Fruit fly (Drosophila melanogaster) whole organism, wandering third instar larva: ENCODE results near the gene Delta.
A peak's percentile ranks its signal among the peaks of the same experiment; 100 is the strongest.

ENCODE experiments used
- CG9705 ChIP-seq: fragments of 200-800 bp; sonication (Bioruptor generic); optimal IDR thresholded peaks from 2 replicates; lab custom pipeline; 2018; ENCODE audit warnings: missing biosample characterization, mild to moderate bottlenecking, missing genetic modification characterization
- CrebA ChIP-seq: fragments of 200-800 bp; sonication (Bioruptor generic); optimal IDR thresholded peaks from 2 replicates; lab custom pipeline; 2016; ENCODE audit warnings: missing biosample characterization, mild to moderate bottlenecking, missing genetic modification characterization, borderline replicate concordance
- Dfd ChIP-seq: fragments of >200 bp; optimal IDR thresholded peaks from 2 replicates; lab custom pipeline; 2017; ENCODE audit warnings: missing biosample characterization, missing genetic modification characterization
- GATAd ChIP-seq: sonication (Bioruptor generic); optimal IDR thresholded peaks from 2 replicates; lab custom pipeline; 2016; ENCODE audit warnings: missing biosample characterization, missing genetic modification characterization
- HLH106 ChIP-seq: fragments of 200-800 bp; optimal IDR thresholded peaks from 3 replicates; lab custom pipeline; 2019; ENCODE audit warnings: missing biosample characterization, mild to moderate bottlenecking, missing genetic modification characterization, moderate library complexity
- Hnf4 ChIP-seq: fragments of 200-800 bp; sonication (Bioruptor generic); optimal IDR thresholded peaks from 2 replicates; lab custom pipeline; 2016; ENCODE audit warnings: missing biosample characterization, mild to moderate bottlenecking, missing genetic modification characterization
- Hr78 ChIP-seq: fragments of >200 bp; optimal IDR thresholded peaks from 2 replicates; lab custom pipeline; 2017; ENCODE audit warnings: missing biosample characterization, missing genetic modification characterization
- Jra ChIP-seq: sonication (Bioruptor generic); optimal IDR thresholded peaks from 2 replicates; lab custom pipeline; 2016; ENCODE audit warnings: missing biosample characterization, missing genetic modification characterization
- Mio ChIP-seq: sonication (Bioruptor generic); optimal IDR thresholded peaks from 2 replicates; lab custom pipeline; 2016; ENCODE audit warnings: missing biosample characterization, missing genetic modification characterization
- Myc ChIP-seq: fragments of >200 bp; optimal IDR thresholded peaks from 2 replicates; lab custom pipeline; 2017
- N ChIP-seq: fragments of >200 bp; optimal IDR thresholded peaks from 2 replicates; lab custom pipeline; 2018; ENCODE audit warnings: missing biosample characterization, missing external identifiers, missing genetic modification characterization
- OdsH ChIP-seq: fragments of 200-800 bp; sonication (Bioruptor generic); optimal IDR thresholded peaks from 2 replicates; lab custom pipeline; 2016; ENCODE audit warnings: missing biosample characterization, mild to moderate bottlenecking, missing genetic modification characterization
- Rel ChIP-seq, 2 experiments: fragments of 200-800 bp; sonication (Bioruptor generic) in 1 of 2; optimal IDR thresholded peaks; 2 replicates in 1 of 2; 3 replicates in 1 of 2; lab custom pipeline; 2016 to 2019; ENCODE audit warnings: mild to moderate bottlenecking in 2 of 2, missing biosample characterization in 2 of 2, missing genetic modification characterization in 2 of 2, moderate library complexity in 1 of 2
- Sp1 ChIP-seq: fragments of 200-800 bp; sonication (Bioruptor generic); optimal IDR thresholded peaks from 3 replicates; lab custom pipeline; 2019; ENCODE audit warnings: missing biosample characterization, mild to moderate bottlenecking, missing genetic modification characterization, moderate library complexity
- Vsx2 ChIP-seq: fragments of 200-300, 225-300 bp; sonication (Bioruptor generic); optimal IDR thresholded peaks from 2 replicates; lab custom pipeline; 2018; ENCODE audit warnings: missing biosample characterization, missing genetic modification characterization; ENCODE audit not compliant: partially characterized antibody
- br ChIP-seq: fragments of 200-800 bp; sonication (Bioruptor generic); optimal IDR thresholded peaks from 2 replicates; lab custom pipeline; 2016; ENCODE audit warnings: missing biosample characterization, missing genetic modification characterization
- brk ChIP-seq: fragments of 200-800 bp; sonication (Bioruptor generic); optimal IDR thresholded peaks from 2 replicates; lab custom pipeline; 2016; ENCODE audit warnings: missing biosample characterization, mild to moderate bottlenecking, missing genetic modification characterization
- dl ChIP-seq, 2 experiments: fragments of 175-275, 200-275 bp in 1 of 2; fragments of 200-275 bp in 1 of 2; sonication (Bioruptor generic); optimal IDR thresholded peaks; lab custom pipeline; 2018; ENCODE audit warnings: mild to moderate bottlenecking in 2 of 2, missing biosample characterization in 2 of 2, missing genetic modification characterization in 2 of 2, moderate library complexity in 2 of 2; ENCODE audit not compliant: partially characterized antibody in 2 of 2, insufficient read depth in 1 of 2
- dsf ChIP-seq: sonication (Bioruptor generic); optimal IDR thresholded peaks from 2 replicates; lab custom pipeline; 2016; ENCODE audit warnings: missing biosample characterization, missing genetic modification characterization, borderline replicate concordance
- ey ChIP-seq: fragments of 200-800 bp; sonication (Bioruptor generic); optimal IDR thresholded peaks from 2 replicates; lab custom pipeline; 2016; ENCODE audit warnings: missing biosample characterization, missing genetic modification characterization
- foxo ChIP-seq, 2 experiments: fragments of 200-800 bp; sonication (Bioruptor generic); optimal IDR thresholded peaks; 2 replicates in 1 of 2; 3 replicates in 1 of 2; lab custom pipeline; 2016 to 2017; ENCODE audit warnings: missing biosample characterization in 2 of 2, missing genetic modification characterization in 2 of 2
- fru ChIP-seq: fragments of 200-800 bp; sonication (Bioruptor generic); optimal IDR thresholded peaks from 3 replicates; lab custom pipeline; 2016; ENCODE audit warnings: missing biosample characterization, mild to moderate bottlenecking, missing genetic modification characterization
- h ChIP-seq: fragments of 200-800 bp; sonication (Bioruptor generic); optimal IDR thresholded peaks from 3 replicates; lab custom pipeline; 2016; ENCODE audit warnings: missing biosample characterization, mild to moderate bottlenecking, missing genetic modification characterization
- jim ChIP-seq: fragments of 175-275, 200-325 bp; sonication (Bioruptor generic); optimal IDR thresholded peaks from 2 replicates; lab custom pipeline; 2016; ENCODE audit warnings: missing biosample characterization, mild to moderate bottlenecking, missing genetic modification characterization
- lola ChIP-seq: fragments of >200 bp; optimal IDR thresholded peaks from 2 replicates; lab custom pipeline; 2017; ENCODE audit warnings: missing biosample characterization, missing genetic modification characterization
- psq ChIP-seq: fragments of 200-800 bp; sonication (Bioruptor generic); optimal IDR thresholded peaks from 3 replicates; lab custom pipeline; 2017; ENCODE audit warnings: missing biosample characterization, mild to moderate bottlenecking, missing genetic modification characterization, moderate library complexity
- sage ChIP-seq: fragments of 200-800 bp; sonication (Bioruptor generic); optimal IDR thresholded peaks from 2 replicates; lab custom pipeline; 2016; ENCODE audit warnings: missing biosample characterization, mild to moderate bottlenecking, missing genetic modification characterization
- sv ChIP-seq: fragments of 200-800 bp; sonication (Bioruptor generic); optimal IDR thresholded peaks from 3 replicates; lab custom pipeline; 2016; ENCODE audit warnings: missing biosample characterization, missing genetic modification characterization
- usp ChIP-seq: fragments of >200 bp; optimal IDR thresholded peaks from 2 replicates; lab custom pipeline; 2017; ENCODE audit warnings: missing biosample characterization, missing genetic modification characterization
- woc ChIP-seq: sonication (Bioruptor generic); optimal IDR thresholded peaks from 2 replicates; lab custom pipeline; 2016; ENCODE audit warnings: missing biosample characterization, mild to moderate bottlenecking, missing genetic modification characterization

Delta gene

DNA sequence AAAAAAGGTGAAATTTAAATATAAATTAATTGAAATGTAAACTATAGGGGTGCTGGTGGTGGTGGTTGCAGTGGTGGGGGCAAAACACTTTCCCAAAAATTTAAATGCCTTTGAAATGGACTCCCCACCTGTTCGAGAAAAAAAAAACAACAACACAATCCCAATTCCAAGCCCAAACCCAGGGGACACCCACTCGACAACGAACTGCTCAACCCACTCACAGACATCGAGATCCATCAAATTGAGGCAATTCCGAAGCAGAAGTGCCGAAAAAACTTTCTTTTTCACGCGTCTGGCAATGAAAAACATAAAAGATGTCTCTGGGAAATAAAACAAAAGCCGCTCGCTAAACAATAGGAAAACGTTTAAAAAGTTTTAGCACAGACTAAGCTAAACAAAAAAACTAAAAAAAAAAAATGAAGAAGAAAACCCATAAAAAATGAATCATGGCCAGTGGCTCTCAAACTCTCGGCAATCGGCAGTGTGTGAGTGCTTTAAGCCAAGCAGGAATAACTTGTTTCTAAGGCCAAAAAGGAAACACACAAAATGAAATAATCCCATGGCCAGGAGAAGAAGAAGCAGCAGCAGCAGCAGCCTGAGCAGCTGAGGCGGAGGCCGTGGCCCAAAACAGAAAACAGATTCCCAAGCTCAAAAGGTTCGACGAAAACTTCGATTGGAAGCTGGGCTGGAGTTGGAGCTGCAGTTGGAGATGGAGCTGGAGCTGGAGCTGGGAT is 17.1 kb downstream of the Delta start:
- TF ChIP-seq Vsx2 (GFP tag; lab: Kevin White, UChicago): peak; percentile 55
- peak; percentile 7 for TF ChIP-seq fru (GFP tag; lab: Kevin White, UChicago)
- no peak for TF ChIP-seq jim (GFP tag; lab: Kevin White, UChicago)
- TF ChIP-seq CrebA (GFP tag; lab: Kevin White, UChicago): peak; percentile 51
- TF ChIP-seq Rel (GFP tag; optimal IDR thresholded peaks at IDR 0.05; lab: Kevin White, UChicago): peak; percentile 7
- TF ChIP-seq Rel (tag; optimal IDR thresholded peaks at IDR 0.05; lab: Kevin White, UChicago): no peak
- TF ChIP-seq psq: no peak

DNA sequence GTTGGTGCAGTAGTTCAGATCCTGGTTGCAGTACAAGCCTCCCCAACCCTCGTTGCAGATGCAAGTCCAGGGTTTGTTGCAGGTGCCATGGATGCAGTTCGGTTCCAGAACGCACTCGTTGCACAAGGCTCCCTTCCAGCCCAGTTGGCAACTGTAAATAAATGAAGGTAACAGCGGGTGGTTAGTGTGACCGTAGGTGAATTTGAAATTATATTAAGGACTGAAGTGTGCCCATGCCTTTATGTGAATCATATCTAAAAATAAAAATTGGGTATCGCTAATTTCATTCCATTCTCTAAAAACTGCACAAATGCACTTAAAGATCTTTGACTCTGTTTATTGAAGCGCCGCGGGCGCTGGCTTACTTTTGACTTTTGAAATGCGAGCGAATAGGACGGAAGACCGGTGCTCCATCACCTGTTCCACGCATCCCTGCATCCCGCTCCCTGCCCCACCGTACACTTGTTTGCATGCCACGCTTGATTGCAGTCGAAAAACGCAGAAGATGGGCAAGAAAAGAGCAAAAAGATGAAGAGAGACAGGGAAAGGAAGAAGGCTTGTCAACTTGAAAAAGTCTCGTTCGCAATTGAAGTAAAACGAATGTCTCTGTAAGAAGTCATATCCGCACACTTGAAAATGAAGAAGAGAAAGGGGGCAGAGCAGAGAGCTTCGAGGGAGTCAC is 19.4 kb downstream of the Delta start:
- peak; percentile 63 for TF ChIP-seq psq
- no peak for TF ChIP-seq usp (GFP tag; lab: Kevin White, UChicago)

DNA sequence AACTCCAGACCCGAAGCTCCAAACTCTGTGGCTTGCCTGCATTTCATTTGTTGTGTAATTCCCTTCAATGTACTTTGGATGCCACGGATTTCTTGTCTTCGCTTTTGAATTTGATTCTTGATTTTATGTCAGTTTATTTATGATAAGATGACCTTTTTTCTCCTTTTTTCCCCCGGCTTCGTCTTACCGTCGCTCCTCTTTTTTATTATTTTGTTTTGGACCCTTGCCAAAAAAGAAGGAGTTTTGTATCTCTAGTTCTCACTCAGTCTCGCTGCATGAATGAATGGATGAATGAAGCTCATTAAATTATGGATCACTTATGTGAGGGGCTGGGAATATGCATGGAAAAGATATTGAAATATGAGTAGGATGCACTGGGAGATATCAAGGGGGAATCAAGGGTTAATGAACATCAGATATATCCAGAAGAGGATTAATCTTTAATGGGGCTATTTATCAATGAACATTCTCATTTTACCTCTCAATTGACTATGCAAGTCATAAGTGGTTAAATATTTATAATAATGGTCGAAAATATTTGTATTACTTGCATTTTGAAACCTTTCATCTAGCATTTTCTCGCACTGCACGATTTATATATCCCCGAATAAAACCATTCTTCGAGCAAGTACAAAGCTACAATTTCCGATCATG is 26.1 kb downstream of the Delta start:
- TF ChIP-seq psq: peak; percentile 51
- no peak for TF ChIP-seq N
- TF ChIP-seq foxo (GFP tag; optimal IDR thresholded peaks at IDR 0.05; lab: Kevin White, UChicago): peak in 1 of 2 experiments; percentile 18

DNA sequence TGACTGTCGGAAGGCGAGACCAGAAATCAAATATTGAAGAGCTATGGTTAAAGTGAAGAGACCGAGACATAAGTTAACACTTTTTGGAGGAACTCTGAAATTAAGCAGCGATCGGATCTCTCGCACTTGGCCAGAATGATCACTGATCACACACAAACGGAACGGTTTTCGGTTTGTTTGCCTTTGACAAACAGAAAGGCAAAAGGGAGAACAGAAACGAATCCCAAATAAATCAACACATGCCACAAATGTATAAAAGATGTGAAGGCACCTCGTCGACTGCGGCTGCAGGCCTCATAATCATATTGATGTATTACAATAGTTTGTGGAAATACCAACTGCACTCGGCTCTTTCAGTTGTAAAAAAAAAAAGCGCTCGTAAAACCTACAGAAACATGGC is 27.8 kb downstream of the Delta start:
- TF ChIP-seq CrebA (GFP tag; lab: Kevin White, UChicago) (no peak), HLH106 (tag; lab: Kevin White, UChicago) (no peak), GATAd (GFP tag; lab: Kevin White, UChicago) (no peak)
- TF ChIP-seq, all 38 proteins: peak for 0

DNA sequence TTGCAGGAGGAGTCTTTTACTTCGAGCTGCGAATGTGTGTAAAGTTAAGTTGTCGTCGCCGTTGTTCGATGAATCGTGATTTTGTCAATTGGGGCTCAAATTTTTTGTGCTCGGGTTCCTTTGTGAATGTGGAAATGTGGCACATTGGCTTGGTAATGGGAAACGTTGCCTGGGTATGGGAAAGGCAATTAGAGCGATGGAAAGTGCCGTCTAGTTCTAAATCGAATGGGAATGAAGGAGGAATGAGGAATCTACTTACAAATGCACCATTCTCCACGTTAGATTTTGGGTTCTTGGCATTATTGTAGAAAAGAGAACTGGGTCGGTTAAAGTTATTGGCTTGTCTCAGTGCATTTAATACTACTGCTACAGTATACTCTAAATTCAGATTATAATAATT is 28.4 kb downstream of the Delta start, which contains the start of gene CG44174:
CG44174 (minus strand) TSS at position 101 of the 400 bp plus-strand sequence.
- TF ChIP-seq woc (no peak), N (no peak), Myc (no peak), sage (no peak), CG9705 (no peak), CrebA (GFP tag; lab: Kevin White, UChicago) (no peak), Hnf4 (GFP tag; lab: Kevin White, UChicago) (no peak), fru (GFP tag; lab: Kevin White, UChicago) (no peak), Mio (no peak), HLH106 (tag; lab: Kevin White, UChicago) (no peak), usp (GFP tag; lab: Kevin White, UChicago) (no peak), ey (GFP tag; lab: Kevin White, UChicago) (no peak), psq (no peak)

DNA sequence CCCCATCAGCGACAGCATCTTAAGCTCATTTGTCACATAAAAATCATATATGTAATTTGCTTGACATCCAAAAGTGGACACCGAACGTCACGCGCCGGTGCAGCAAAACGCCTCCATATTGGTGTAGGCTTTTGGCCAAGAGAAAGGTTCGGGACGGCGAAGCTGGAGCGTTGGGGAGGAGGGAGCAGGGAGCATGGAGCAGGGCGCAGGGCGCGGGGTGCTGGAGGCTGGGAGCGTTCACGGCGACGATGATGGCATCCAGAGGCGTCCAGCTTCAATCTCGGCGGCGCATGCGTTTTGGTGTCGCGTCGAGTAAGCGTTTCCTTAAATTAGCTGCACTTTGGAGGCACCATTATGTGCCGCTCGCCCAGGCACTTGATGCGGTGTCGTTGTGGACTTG is 32.1 kb downstream of the Delta start:
- TF ChIP-seq Vsx2 (GFP tag; lab: Kevin White, UChicago) (peak; percentile 25), jim (GFP tag; lab: Kevin White, UChicago) (no peak)
- TF ChIP-seq, all 38 proteins: peak for 1

DNA sequence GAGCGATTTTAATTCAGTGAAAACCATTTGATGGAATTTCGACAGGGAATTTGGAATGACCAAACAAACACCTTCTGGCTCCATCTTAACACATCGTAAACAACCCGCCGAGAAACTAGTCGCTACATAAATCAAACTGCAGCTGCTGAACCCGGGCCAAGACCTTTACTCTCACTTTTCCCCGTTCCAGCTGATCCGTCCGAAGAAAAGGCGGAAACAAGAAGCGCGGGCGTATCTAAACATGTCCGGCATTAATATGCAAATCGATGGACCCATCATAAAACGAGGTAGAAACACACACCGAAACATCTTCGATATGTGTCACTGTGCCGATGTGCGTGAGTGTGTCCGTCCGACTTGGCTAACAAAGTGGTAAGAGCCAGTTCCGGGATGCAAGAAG is 33.0 kb downstream of the Delta start:
- TF ChIP-seq woc (no peak), dsf (GFP tag; lab: Kevin White, UChicago) (no peak), Sp1 (no peak), Mio (no peak), foxo (GFP tag; optimal IDR thresholded peaks at IDR 0.05; lab: Kevin White, UChicago) (no peak), h (GFP tag; lab: Kevin White, UChicago) (no peak), Dfd (GFP tag; lab: Kevin White, UChicago) (no peak), brk (GFP tag; lab: Kevin White, UChicago) (no peak), OdsH (GFP tag; lab: Kevin White, UChicago) (no peak), Hr78 (no peak), lola (GFP tag; lab: Kevin White, UChicago) (no peak), CrebA (GFP tag; lab: Kevin White, UChicago) (no peak), dl (GFP tag; optimal IDR thresholded peaks at IDR 0.05; lab: Kevin White, UChicago; ENCODE audit: insufficient read depth in 1 of 2, partially characterized antibody in 2 of 2) (no peak), Jra (GFP tag; lab: Kevin White, UChicago) (no peak), br (GFP tag; lab: Kevin White, UChicago) (no peak), Hnf4 (GFP tag; lab: Kevin White, UChicago) (no peak), fru (GFP tag; lab: Kevin White, UChicago) (no peak), sv (GFP tag; lab: Kevin White, UChicago) (no peak), ey (GFP tag; lab: Kevin White, UChicago) (no peak), psq (no peak)
